Fruit fly (Drosophila melanogaster): ENCODE measurements around the gene Atf3.

Atf3 gene

DNA sequence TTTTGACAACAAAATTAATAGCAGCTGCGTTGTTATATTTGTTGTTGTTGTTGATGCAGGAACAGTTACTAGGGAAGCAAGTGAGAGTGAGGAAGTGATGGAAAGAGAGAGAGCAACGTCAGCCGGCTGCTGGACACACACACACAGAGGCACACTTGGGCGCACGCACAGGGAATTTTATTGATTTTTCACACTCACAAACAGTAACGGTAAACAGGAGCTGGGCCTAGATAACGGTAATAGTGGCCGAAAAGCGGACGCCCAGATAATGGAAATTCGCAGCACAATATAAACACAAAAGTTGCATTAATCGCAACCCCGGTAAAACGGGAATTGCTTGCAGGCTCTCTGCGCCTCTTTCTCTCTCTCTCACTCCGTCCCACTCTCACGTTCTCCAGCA lies 46.6 kb upstream of the Atf3 start:
- TF ChIP-seq Sp1 (GFP tag; optimal IDR thresholded peaks at IDR 0.05) (no peak), N (GFP tag; optimal IDR thresholded peaks at IDR 0.05) (no peak)

DNA sequence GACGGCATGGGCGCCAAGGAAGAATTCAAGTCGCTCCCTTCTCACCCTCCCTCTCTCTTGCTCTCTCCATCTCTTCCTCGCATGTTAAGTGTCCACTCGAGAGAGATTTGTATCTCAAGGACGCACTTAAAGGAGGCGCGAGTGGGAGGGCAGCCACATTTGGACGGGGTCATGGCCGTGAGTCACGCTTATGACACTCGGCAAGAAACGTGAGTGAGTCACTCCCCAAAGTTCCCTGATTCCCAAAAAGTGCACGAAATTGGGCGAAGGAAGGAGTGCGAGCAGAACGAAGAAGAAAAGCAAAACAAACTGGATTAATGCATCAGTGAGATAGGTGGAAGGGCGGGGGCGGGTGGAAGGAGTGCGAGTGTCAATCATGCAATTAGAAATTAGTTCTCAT lies 46.0 kb upstream of the Atf3 start:
- no peak for TF ChIP-seq foxo (GFP tag; optimal IDR thresholded peaks at IDR 0.05)
- TF ChIP-seq pan (optimal IDR thresholded peaks at IDR 0.05), result no peak
- no peak for TF ChIP-seq GATAd (GFP tag; optimal IDR thresholded peaks at IDR 0.05)
- no peak for TF ChIP-seq Vsx2 (GFP tag; optimal IDR thresholded peaks at IDR 0.05; ENCODE audit: partially characterized antibody)
- peak; percentile 53 for TF ChIP-seq Jra (GFP tag; optimal IDR thresholded peaks at IDR 0.05)
- no peak for TF ChIP-seq br (GFP tag; optimal IDR thresholded peaks at IDR 0.05)
- no peak for TF ChIP-seq sage (GFP tag; optimal IDR thresholded peaks at IDR 0.05)
- no peak for TF ChIP-seq dmrt93B (GFP tag; optimal IDR thresholded peaks at IDR 0.05)
- no peak for TF ChIP-seq Hr78 (GFP tag; optimal IDR thresholded peaks at IDR 0.05)
- TF ChIP-seq ey (GFP tag; optimal IDR thresholded peaks at IDR 0.05), result no peak
- TF ChIP-seq psq (GFP tag; optimal IDR thresholded peaks at IDR 0.05), result peak; percentile 43
- no peak for TF ChIP-seq rgr (GFP tag; optimal IDR thresholded peaks at IDR 0.05)
- no peak for TF ChIP-seq N (GFP tag; optimal IDR thresholded peaks at IDR 0.05)
- TF ChIP-seq fru (GFP tag; optimal IDR thresholded peaks at IDR 0.05), result no peak
- no peak for TF ChIP-seq jim (GFP tag; optimal IDR thresholded peaks at IDR 0.05)
- no peak for TF ChIP-seq Myc (optimal IDR thresholded peaks at IDR 0.05)
- TF ChIP-seq brk (GFP tag; optimal IDR thresholded peaks at IDR 0.05), result no peak
- no peak for TF ChIP-seq h (GFP tag; optimal IDR thresholded peaks at IDR 0.05)
- TF ChIP-seq Rel (GFP tag; optimal IDR thresholded peaks at IDR 0.05), result no peak
- TF ChIP-seq Rel (tag; optimal IDR thresholded peaks at IDR 0.05), result peak; percentile 81
- no peak for TF ChIP-seq woc (GFP tag; optimal IDR thresholded peaks at IDR 0.05)
- no peak for TF ChIP-seq dl (GFP tag; optimal IDR thresholded peaks at IDR 0.05; ENCODE audit: insufficient read depth in 1 of 2, partially characterized antibody in 2 of 2)

dm6 chrX:1320144-1320981 lies 45.3 kb upstream of the Atf3 start:
- TF ChIP-seq Abd-B (GFP tag; optimal IDR thresholded peaks at IDR 0.05), result no peak
- TF ChIP-seq Dif (GFP tag; optimal IDR thresholded peaks at IDR 0.05; ENCODE audit: partially characterized antibody), result peak; percentile 25
- peak in 1 of 2 experiments; percentile 69 for TF ChIP-seq foxo (GFP tag; optimal IDR thresholded peaks at IDR 0.05)
- TF ChIP-seq h (GFP tag; optimal IDR thresholded peaks at IDR 0.05), result peak; percentile 56
- TF ChIP-seq OdsH (GFP tag; optimal IDR thresholded peaks at IDR 0.05), result peak; percentile 67
- peak; percentile 65 for TF ChIP-seq ey (GFP tag; optimal IDR thresholded peaks at IDR 0.05)
- peak; percentile 30 for TF ChIP-seq br (GFP tag; optimal IDR thresholded peaks at IDR 0.05)
- no peak for TF ChIP-seq Jra (GFP tag; optimal IDR thresholded peaks at IDR 0.05)
- no peak for TF ChIP-seq sage (GFP tag; optimal IDR thresholded peaks at IDR 0.05)
- TF ChIP-seq CrebA (GFP tag; optimal IDR thresholded peaks at IDR 0.05; ENCODE audit: borderline replicate concordance), result peak; percentile 49
- peak; percentile 58 for TF ChIP-seq Sp1 (GFP tag; optimal IDR thresholded peaks at IDR 0.05)
- peak; percentile 50 for TF ChIP-seq dmrt93B (GFP tag; optimal IDR thresholded peaks at IDR 0.05)
- peak; percentile 32 for TF ChIP-seq CG9705 (GFP tag; optimal IDR thresholded peaks at IDR 0.05)
- peak; percentile 74 for TF ChIP-seq fru (GFP tag; optimal IDR thresholded peaks at IDR 0.05)
- peak; percentile 50 for TF ChIP-seq rgr (GFP tag; optimal IDR thresholded peaks at IDR 0.05)
- peak; percentile 84 for TF ChIP-seq woc (GFP tag; optimal IDR thresholded peaks at IDR 0.05)
- TF ChIP-seq psq (GFP tag; optimal IDR thresholded peaks at IDR 0.05), result peak; percentile 60
- TF ChIP-seq Vsx2 (GFP tag; optimal IDR thresholded peaks at IDR 0.05; ENCODE audit: partially characterized antibody), result peak; percentile 90
- TF ChIP-seq Dfd (GFP tag; optimal IDR thresholded peaks at IDR 0.05), result no peak
- peak; percentile 70 for TF ChIP-seq HLH106 (tag; optimal IDR thresholded peaks at IDR 0.05)
- no peak for TF ChIP-seq CG32264 (GFP tag; optimal IDR thresholded peaks at IDR 0.05)
- TF ChIP-seq jim (GFP tag; optimal IDR thresholded peaks at IDR 0.05), result no peak

DNA sequence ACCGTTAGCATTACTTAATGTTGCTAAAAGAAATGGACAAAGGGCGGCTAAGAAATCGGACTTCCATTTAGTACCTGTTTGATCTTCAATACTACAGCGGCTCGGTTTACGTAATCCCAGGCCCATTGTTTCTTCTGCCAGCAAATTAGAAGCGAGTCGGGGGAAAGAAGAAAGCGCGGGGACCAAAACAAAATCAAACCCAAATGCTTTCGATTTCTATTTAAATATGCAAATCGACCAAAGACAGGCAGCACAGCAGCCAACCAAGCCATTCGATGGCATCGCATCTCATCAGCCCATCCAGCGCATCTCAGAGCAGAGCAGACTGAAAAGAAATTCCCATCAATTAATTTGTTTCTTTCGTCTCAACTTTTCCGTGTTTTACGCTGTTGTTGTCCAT lies 37.4 kb upstream of the Atf3 start:
- TF ChIP-seq CG32264 (GFP tag; optimal IDR thresholded peaks at IDR 0.05) (no peak), lola (GFP tag; optimal IDR thresholded peaks at IDR 0.05) (no peak), jim (GFP tag; optimal IDR thresholded peaks at IDR 0.05) (no peak), woc (GFP tag; optimal IDR thresholded peaks at IDR 0.05) (no peak), ey (GFP tag; optimal IDR thresholded peaks at IDR 0.05) (no peak), N (GFP tag; optimal IDR thresholded peaks at IDR 0.05) (no peak), Sp1 (GFP tag; optimal IDR thresholded peaks at IDR 0.05) (no peak), Dfd (GFP tag; optimal IDR thresholded peaks at IDR 0.05) (no peak), usp (GFP tag; optimal IDR thresholded peaks at IDR 0.05) (no peak), CG9705 (GFP tag; optimal IDR thresholded peaks at IDR 0.05) (no peak), dmrt93B (GFP tag; optimal IDR thresholded peaks at IDR 0.05) (no peak), h (GFP tag; optimal IDR thresholded peaks at IDR 0.05) (no peak), psq (GFP tag; optimal IDR thresholded peaks at IDR 0.05) (no peak), fru (GFP tag; optimal IDR thresholded peaks at IDR 0.05) (no peak), Rel (GFP tag; optimal IDR thresholded peaks at IDR 0.05) (no peak), Rel (tag; optimal IDR thresholded peaks at IDR 0.05) (no peak), brk (GFP tag; optimal IDR thresholded peaks at IDR 0.05) (no peak), rgr (GFP tag; optimal IDR thresholded peaks at IDR 0.05) (no peak), Hnf4 (GFP tag; optimal IDR thresholded peaks at IDR 0.05) (no peak), Mio (GFP tag; optimal IDR thresholded peaks at IDR 0.05) (no peak)
